Worm (Caenorhabditis elegans) whole organism, L4 larva: ENCODE measurements around the gene lin-13.

Source experiments
- F26F4.8 ChIP-seq: fragments of 200-800 bp; sonication (Bioruptor generic); conservative IDR thresholded peaks from 2 replicates; pipeline ENCODE4 v1.3.6; 2022; ENCODE audit warnings: missing genetic modification characterization, missing compliant biosample characterization
- attf-4 ChIP-seq: sonication (generic microtip); optimal IDR thresholded peaks from 3 replicates; lab custom pipeline; 2017; ENCODE audit warnings: missing biosample characterization, missing genetic modification characterization
- fos-1 ChIP-seq: fragments of 150-350 bp; optimal IDR thresholded peaks from 2 replicates; lab custom pipeline; 2014; ENCODE audit warnings: missing biosample characterization, missing genetic modification characterization
- nhr-237 ChIP-seq: sonication (generic microtip); optimal IDR thresholded peaks from 2 replicates; lab custom pipeline; 2017; ENCODE audit warnings: missing biosample characterization, missing genetic modification characterization
- nhr-28 ChIP-seq: fragments of 150-350 bp; optimal IDR thresholded peaks from 2 replicates; lab custom pipeline; 2014; ENCODE audit warnings: missing biosample characterization, missing genetic modification characterization
- pha-4 ChIP-seq, 2 experiments: fragments of 150-350 bp in 1 of 2; fragments of 200-800 bp in 1 of 2; sonication (Bioruptor generic) in 1 of 2; IDR thresholded peaks in 1 of 2; optimal IDR thresholded peaks in 1 of 2; 2 replicates each; pipeline versions ENCODE4 v1.3.6 to Lab custom; 2014 to 2022; ENCODE audit warnings: missing genetic modification characterization in 2 of 2, missing genetic modification reagents in 2 of 2, missing biosample characterization in 1 of 2, missing compliant biosample characterization in 1 of 2
- skn-1 ChIP-seq: fragments of 150-350 bp; optimal IDR thresholded peaks from 2 replicates; lab custom pipeline; 2014; ENCODE audit warnings: missing biosample characterization, missing genetic modification characterization
- unc-130 ChIP-seq: sonication (generic microtip); optimal IDR thresholded peaks from 2 replicates; lab custom pipeline; 2016; ENCODE audit warnings: missing genetic modification reagents, missing genetic modification characterization, missing compliant biosample characterization
- unc-62 ChIP-seq, 3 experiments: fragments of 150-350 bp in 1 of 3; sonication (generic microtip); optimal IDR thresholded peaks in 2 of 3; peaks in 1 of 3; 1 replicate in 1 of 3; 2 replicates in 2 of 3; lab custom pipeline; 2014 to 2017; ENCODE audit warnings: missing biosample characterization in 3 of 3, missing genetic modification characterization in 3 of 3, missing genetic modification reagents in 3 of 3, missing genotype in 1 of 3
- zag-1 ChIP-seq: fragments of 150-350 bp; optimal IDR thresholded peaks from 2 replicates; lab custom pipeline; 2014; ENCODE audit warnings: missing biosample characterization, missing genetic modification characterization

ce11 chrIII:7710066-7710465, 775 bp upstream of the lin-13 start:
- TF ChIP-seq nhr-28 (peak; percentile 36), nhr-237 (no peak), skn-1 (tag; lab: Kevin White, UChicago) (no peak), F26F4.8 (GFP tag; lab: Robert Waterston, UW) (no peak), pha-4 (GFP tag; IDR thresholded peaks at IDR 0.05; lab: Robert Waterston, UW) (no peak), pha-4 (tag; optimal IDR thresholded peaks at IDR 0.05; lab: Kevin White, UChicago) (peak; percentile 28), attf-4 (tag; lab: Kevin White, UChicago) (no peak), unc-130 (GFP tag; lab: Kevin White, UChicago) (no peak), zag-1 (no peak), fos-1 (no peak), unc-62 (GFP tag; optimal IDR thresholded peaks at IDR 0.05 in 1 of 2; lab: Kevin White, UChicago) (peak in 1 of 2 experiments; percentile 64), unc-62 (tag; optimal IDR thresholded peaks at IDR 0.05; lab: Kevin White, UChicago) (no peak)
